Worm (Caenorhabditis elegans) whole organism, late embryonic: Measurements from ENCODE around the gene C26B9.7.

Experiments used
- ama-1 ChIP-seq: fragments of 150-350 bp; optimal IDR thresholded peaks from 2 replicates; lab custom pipeline; 2014
- ceh-2 ChIP-seq: sonication (generic microtip); optimal IDR thresholded peaks from 2 replicates; lab custom pipeline; 2016; ENCODE audit warnings: missing genotype, missing genetic modification characterization, missing compliant biosample characterization
- hlh-8 ChIP-seq: sonication (generic microtip); optimal IDR thresholded peaks from 2 replicates; lab custom pipeline; 2016; ENCODE audit warnings: missing genotype, missing genetic modification characterization, missing compliant biosample characterization

ce11 chrX:5382778-5383177 lies 40.7 kb downstream of the C26B9.7 start:
- TF ChIP-seq ceh-2 (no peak), ama-1 (lab: Kevin White, UChicago) (no peak), hlh-8 (tag; lab: Kevin White, UChicago) (no peak)
